Worm (Caenorhabditis elegans) whole organism, young adult: ENCODE data around the gene srd-8.

Source experiments
- B0336.3 ChIP-seq: fragments of 200-800 bp; sonication (Bioruptor generic); IDR thresholded peaks from 2 replicates; pipeline ENCODE4 v1.3.6; 2022; ENCODE audit warnings: missing genetic modification characterization, missing compliant biosample characterization
- F22D6.2 ChIP-seq: sonication (generic microtip); optimal IDR thresholded peaks from 2 replicates; lab custom pipeline; 2016; ENCODE audit warnings: mild to moderate bottlenecking, missing genetic modification characterization, missing compliant biosample characterization
- F49E8.2 ChIP-seq: sonication (generic microtip); optimal IDR thresholded peaks from 3 replicates; lab custom pipeline; 2017; ENCODE audit warnings: missing genetic modification characterization, mild to moderate bottlenecking, missing compliant biosample characterization, antibody characterized with exemption, moderate library complexity; ENCODE audit not compliant: insufficient read depth
- F57A8.1 ChIP-seq: fragments of 200-800 bp; sonication (Bioruptor generic); optimal IDR thresholded peaks from 2 replicates; lab custom pipeline; 2018; ENCODE audit warnings: mild to moderate bottlenecking, missing genetic modification characterization, moderate library complexity, missing compliant biosample characterization
- F57C9.4 ChIP-seq: sonication (generic microtip); optimal IDR thresholded peaks from 2 replicates; lab custom pipeline; 2017; ENCODE audit warnings: mild to moderate bottlenecking, missing genetic modification characterization, missing compliant biosample characterization
- Y53G8AR.9 ChIP-seq: fragments of 200-800 bp; sonication (Bioruptor generic); conservative IDR thresholded peaks from 2 replicates; pipeline ENCODE4 v1.3.6; 2022; ENCODE audit warnings: missing genetic modification reagents, missing genetic modification characterization, missing compliant biosample characterization
- Y79H2A.3 ChIP-seq: fragments of 200-800 bp; sonication (Bioruptor generic); conservative IDR thresholded peaks from 2 replicates; pipeline ENCODE4 v1.3.6; 2022; ENCODE audit warnings: missing genetic modification reagents, missing genetic modification characterization, missing compliant biosample characterization
- ZK185.1 ChIP-seq: sonication (generic microtip); optimal IDR thresholded peaks from 2 replicates; lab custom pipeline; 2016; ENCODE audit warnings: mild to moderate bottlenecking, missing genetic modification characterization, missing compliant biosample characterization; ENCODE audit not compliant: poor library complexity, severe bottlenecking
- aptf-3 ChIP-seq: fragments of 200-800 bp; sonication (Bioruptor generic); IDR thresholded peaks from 2 replicates; pipeline ENCODE4 v1.3.6; 2022; ENCODE audit warnings: missing genetic modification characterization, missing compliant biosample characterization
- attf-6 ChIP-seq: fragments of 200-800 bp; sonication (Bioruptor generic); IDR thresholded peaks from 2 replicates; pipeline ENCODE4 v1.3.6; 2022; ENCODE audit warnings: missing genetic modification reagents, missing genetic modification characterization, missing compliant biosample characterization
- ceh-27 ChIP-seq: fragments of 200-800 bp; sonication (Bioruptor generic); optimal IDR thresholded peaks from 2 replicates; lab custom pipeline; 2018; ENCODE audit warnings: mild to moderate bottlenecking, missing genetic modification characterization, moderate library complexity, missing compliant biosample characterization
- ceh-79 ChIP-seq: sonication (generic microtip); optimal IDR thresholded peaks from 2 replicates; lab custom pipeline; 2017; ENCODE audit warnings: mild to moderate bottlenecking, missing genetic modification characterization, missing compliant biosample characterization
- hrde-1 ChIP-seq: sonication (generic microtip); optimal IDR thresholded peaks from 2 replicates; lab custom pipeline; 2016; ENCODE audit warnings: missing genetic modification characterization, mild to moderate bottlenecking, missing compliant biosample characterization, moderate library complexity, missing genotype, missing genetic modification reagents, borderline replicate concordance
- let-526 ChIP-seq: fragments of 200-800 bp; sonication (Bioruptor generic); IDR thresholded peaks from 2 replicates; pipeline ENCODE4 v1.3.6; 2022; ENCODE audit warnings: missing genetic modification reagents, missing genetic modification characterization, missing compliant biosample characterization
- lin-40 ChIP-seq: sonication (generic microtip); optimal IDR thresholded peaks from 2 replicates; lab custom pipeline; 2016; ENCODE audit warnings: missing genetic modification characterization, mild to moderate bottlenecking, missing compliant biosample characterization, missing genotype, missing genetic modification reagents
- lin-54 ChIP-seq: fragments of 200-800 bp; sonication (Bioruptor generic); optimal IDR thresholded peaks from 2 replicates; lab custom pipeline; 2018; ENCODE audit warnings: mild to moderate bottlenecking, missing genetic modification characterization, missing compliant biosample characterization
- lir-1 ChIP-seq: fragments of 200-800 bp; sonication (Bioruptor generic); conservative IDR thresholded peaks from 2 replicates; pipeline ENCODE4 v1.3.6; 2022; ENCODE audit warnings: missing genetic modification reagents, missing genetic modification characterization, missing compliant biosample characterization
- madf-3 ChIP-seq: fragments of 200-800 bp; sonication (Bioruptor generic); IDR thresholded peaks from 2 replicates; pipeline ENCODE4 v1.3.6; 2022; ENCODE audit warnings: missing genetic modification reagents, missing genetic modification characterization, missing compliant biosample characterization
- mcd-1 ChIP-seq: fragments of 200-800 bp; sonication (Bioruptor generic); IDR thresholded peaks from 2 replicates; pipeline ENCODE4 v1.3.6; 2022; ENCODE audit warnings: missing genetic modification reagents, missing genetic modification characterization, missing compliant biosample characterization
- mes-4 ChIP-seq: sonication (generic microtip); optimal IDR thresholded peaks from 2 replicates; lab custom pipeline; 2016; ENCODE audit warnings: missing genotype, missing genetic modification characterization, missing compliant biosample characterization
- mxl-1 ChIP-seq: sonication (generic microtip); optimal IDR thresholded peaks from 2 replicates; lab custom pipeline; 2016; ENCODE audit warnings: missing genetic modification characterization, missing compliant biosample characterization
- nhr-120 ChIP-seq: fragments of 200-800 bp; sonication (Bioruptor generic); IDR thresholded peaks from 2 replicates; pipeline ENCODE4 v1.3.6; 2022; ENCODE audit warnings: missing genetic modification characterization, missing compliant biosample characterization
- nhr-27 ChIP-seq: fragments of 200-800 bp; sonication (Bioruptor generic); optimal IDR thresholded peaks from 2 replicates; lab custom pipeline; 2018; ENCODE audit warnings: mild to moderate bottlenecking, missing genetic modification characterization, moderate library complexity, missing compliant biosample characterization
- rec-8 ChIP-seq, 2 experiments: sonication (generic microtip); optimal IDR thresholded peaks; 2 replicates each; lab custom pipeline; 2016; ENCODE audit warnings: mild to moderate bottlenecking in 2 of 2, missing genetic modification characterization in 2 of 2, missing genetic modification reagents in 2 of 2, missing genotype in 2 of 2, missing biosample characterization in 1 of 2, missing compliant biosample characterization in 1 of 2, moderate library complexity in 1 of 2
- snpc-4 ChIP-seq, 5 experiments: fragments of 150-350 bp in 1 of 5; sonication (generic microtip) in 4 of 5; optimal IDR thresholded peaks; 2 replicates each; lab custom pipeline; 2014 to 2018; ENCODE audit warnings: missing genetic modification characterization in 5 of 5, missing biosample characterization in 3 of 5, antibody characterized with exemption in 2 of 5, mild to moderate bottlenecking in 2 of 5, missing compliant biosample characterization in 2 of 5, missing genotype in 2 of 5, moderate library complexity in 2 of 5, missing genetic modification reagents in 1 of 5
- unc-130 ChIP-seq: sonication (generic microtip); optimal IDR thresholded peaks from 2 replicates; lab custom pipeline; 2016; ENCODE audit warnings: missing genetic modification reagents, missing genetic modification characterization, missing compliant biosample characterization
- unc-62 ChIP-seq: fragments of 150-350 bp; optimal IDR thresholded peaks from 2 replicates; lab custom pipeline; 2014; ENCODE audit warnings: missing biosample characterization, missing genetic modification reagents, missing genetic modification characterization
- ztf-28 ChIP-seq: fragments of 200-800 bp; sonication (Bioruptor generic); IDR thresholded peaks from 2 replicates; pipeline ENCODE4 v1.3.6; 2022; ENCODE audit warnings: missing genetic modification reagents, missing genetic modification characterization, missing compliant biosample characterization

srd-8 gene

DNA sequence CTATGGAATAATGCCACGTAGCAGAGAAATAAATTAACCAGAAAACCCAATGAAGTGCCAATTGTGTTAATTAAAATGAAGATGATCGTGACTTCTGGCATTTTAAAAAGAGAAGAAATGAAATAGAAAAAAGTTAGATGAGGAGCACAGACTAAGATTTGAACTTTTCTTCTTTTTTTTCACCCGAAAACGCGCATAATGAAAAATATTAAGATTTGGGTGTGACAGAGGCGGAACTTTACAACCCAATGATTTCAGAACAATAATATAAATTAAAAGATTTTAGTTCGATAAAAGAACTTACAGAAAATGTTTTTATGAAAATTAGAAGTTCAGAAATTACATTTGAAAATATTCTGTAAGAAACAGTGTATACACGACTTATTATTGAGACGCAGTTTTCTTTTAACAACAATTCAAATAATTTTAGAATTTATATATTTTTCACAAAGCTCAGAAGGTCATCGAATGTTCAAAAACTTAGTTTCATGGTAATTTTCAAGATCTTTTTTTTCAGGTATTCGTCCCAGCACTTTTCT, at the start of gene srd-8, which contains the start of gene B0547.2:
TSS of gene srd-8 (minus strand) at position 101 of the 539 bp plus-strand sequence.
TSS of gene B0547.2 (plus strand) at position 489 of the 539 bp plus-strand sequence.
- TF ChIP-seq unc-62 (GFP tag; lab: Kevin White, UChicago) (no peak), mcd-1 (GFP tag; lab: Robert Waterston, UW) (no peak), ztf-28 (GFP tag; lab: Robert Waterston, UW) (no peak), hrde-1 (tag; lab: Kevin White, UChicago) (no peak), B0336.3 (GFP tag; lab: Robert Waterston, UW) (no peak)

DNA sequence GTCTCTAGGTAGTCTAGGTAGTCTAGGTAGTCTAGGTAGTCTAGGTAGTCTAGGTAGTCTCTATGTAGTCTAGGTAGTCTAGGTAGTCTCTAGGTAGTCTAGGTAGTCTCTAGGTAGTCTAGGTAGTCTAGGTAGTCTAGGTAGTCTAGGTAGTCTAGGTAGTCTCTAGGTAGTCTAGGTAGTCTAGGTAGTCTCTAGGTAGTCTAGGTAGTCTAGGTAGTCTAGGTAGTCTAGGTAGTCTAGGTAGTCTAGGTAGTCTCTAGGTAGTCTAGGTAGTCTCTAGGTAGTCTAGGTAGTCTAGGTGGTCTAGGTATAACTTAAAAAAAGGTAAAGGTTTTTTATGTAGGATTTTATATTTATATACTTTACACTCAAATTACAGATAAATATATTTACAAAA, 45.8 kb upstream of the srd-8 start:
- TF ChIP-seq madf-3 (GFP tag; lab: Robert Waterston, UW), result peak; percentile 80; the same call in 1 of the 2 replicates
- TF ChIP-seq attf-6, result 0 out of 2 replicates have a peak, but pooled peaks have one; percentile 14

DNA sequence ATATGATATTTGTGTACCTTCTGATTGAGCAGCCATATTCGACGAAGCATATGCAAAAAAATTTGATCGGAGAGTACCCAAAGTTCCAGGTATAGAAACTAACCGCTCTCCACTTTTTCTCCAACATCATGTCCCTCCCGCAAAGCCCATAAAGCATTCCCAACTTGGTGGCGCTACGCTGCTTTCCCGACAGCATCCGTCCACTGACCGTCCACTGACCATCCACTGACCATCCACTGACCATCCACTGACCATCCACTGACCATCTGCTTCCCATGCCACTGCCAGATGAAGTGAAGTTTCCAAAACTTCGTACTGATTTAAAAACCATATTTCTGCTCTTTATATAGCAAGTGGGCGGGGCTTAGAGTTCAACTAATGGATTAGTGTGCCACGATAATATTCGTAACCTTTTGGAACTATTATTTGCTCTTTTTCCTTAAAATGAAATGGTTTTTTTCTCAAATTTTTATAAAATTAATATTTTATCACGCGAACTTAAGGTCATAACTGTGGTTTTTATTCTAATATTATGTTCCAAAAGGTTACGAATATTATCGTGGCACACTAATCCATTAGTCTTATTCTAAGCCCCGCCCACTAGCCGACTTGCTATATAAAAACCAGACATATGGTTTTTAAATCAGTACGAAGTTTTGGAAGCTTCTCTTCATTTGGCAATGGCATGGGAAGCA, 45.1 kb upstream of the srd-8 start, which contains the start of gene C55C3.8:
TSS of gene C55C3.8 (plus strand) at position 645 of the 695 bp plus-strand sequence.
- TF ChIP-seq F49E8.2 (no peak), let-526 (no peak), unc-62 (GFP tag; lab: Kevin White, UChicago) (no peak), lir-1 (GFP tag; lab: Robert Waterston, UW) (no peak), lin-54 (GFP tag; lab: Kevin White, UChicago) (no peak), aptf-3 (GFP tag; lab: Robert Waterston, UW) (no peak), ceh-27 (no peak), snpc-4 (GFP tag; optimal IDR thresholded peaks at IDR 0.05; lab: Kevin White, UChicago) (no peak), snpc-4 (tag; optimal IDR thresholded peaks at IDR 0.05; lab: Kevin White, UChicago) (no peak), F22D6.2 (tag; lab: Kevin White, UChicago) (no peak), F57C9.4 (no peak), unc-130 (GFP tag; lab: Kevin White, UChicago) (no peak)

DNA sequence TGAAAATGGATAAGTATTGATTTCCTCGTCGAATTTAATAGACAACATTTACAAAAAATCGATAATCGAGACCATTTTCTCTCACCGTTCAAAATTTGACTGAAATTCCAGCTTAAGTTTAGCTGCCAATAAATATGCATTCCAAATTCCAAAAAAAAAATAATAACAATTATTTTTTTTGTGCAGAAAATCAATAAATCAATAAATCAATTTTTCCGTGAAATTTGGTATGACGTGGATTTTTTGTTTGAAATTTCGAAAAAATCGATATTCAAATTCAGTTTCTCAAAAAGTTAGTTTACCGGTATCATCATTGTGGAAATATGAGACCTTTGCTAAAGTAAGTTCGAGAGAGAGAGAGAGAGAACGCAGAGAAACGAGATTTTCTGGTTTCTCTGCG, 39.6 kb upstream of the srd-8 start, which contains the start of gene C55C3.3:
TSS of gene C55C3.3 (plus strand) at position 274 of the 400 bp plus-strand sequence.
- TF ChIP-seq snpc-4 (GFP tag; optimal IDR thresholded peaks at IDR 0.05; lab: Kevin White, UChicago), result no peak
- TF ChIP-seq snpc-4 (tag; optimal IDR thresholded peaks at IDR 0.05; lab: Kevin White, UChicago), result peak in 1 of 4 experiments; percentile 61
- no peak for TF ChIP-seq nhr-27 (tag; lab: Kevin White, UChicago)

DNA sequence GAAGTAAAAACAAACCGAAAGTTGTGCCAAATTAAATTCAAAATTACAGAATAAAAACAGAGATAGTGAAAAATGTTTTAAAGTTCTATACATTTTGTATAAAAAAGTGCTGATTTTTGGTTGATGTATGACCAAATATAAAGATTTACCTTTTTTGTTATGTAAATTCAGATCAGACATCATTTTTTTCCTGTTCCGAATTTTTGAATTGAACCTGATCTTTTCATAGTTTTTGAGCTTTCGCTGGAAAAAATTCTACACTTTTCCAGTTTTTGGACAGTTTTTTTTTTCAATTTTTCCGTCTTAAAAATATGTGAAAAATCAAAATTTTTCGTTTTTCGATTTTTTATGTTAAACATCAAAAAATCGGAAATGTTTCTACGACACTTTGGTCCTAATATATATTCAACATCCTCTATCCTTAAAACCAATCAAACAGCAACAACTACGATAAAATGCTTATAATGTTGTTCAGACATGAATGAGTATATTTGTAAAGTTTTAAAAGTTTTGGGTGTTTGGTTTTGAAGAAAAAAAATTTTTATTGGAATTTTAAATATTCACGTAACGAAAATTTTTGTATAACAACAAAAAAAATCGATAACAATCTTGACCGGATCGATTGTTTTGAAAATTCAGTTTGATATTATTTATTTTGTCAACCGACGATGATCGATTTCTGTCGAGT, 37.3 kb upstream of the srd-8 start, which contains the start of the genes C55C3.7 and C55C3.6:
TSS of gene C55C3.7 (minus strand) at position 101 of the 688 bp plus-strand sequence.
TSS of gene C55C3.6 (plus strand) at position 638 of the 688 bp plus-strand sequence.
- no peak for TF ChIP-seq Y53G8AR.9 (GFP tag; lab: Robert Waterston, UW)
- TF ChIP-seq nhr-27 (tag; lab: Kevin White, UChicago), result no peak
- TF ChIP-seq ceh-79 (tag; lab: Kevin White, UChicago), result no peak
- no peak for TF ChIP-seq Y79H2A.3 (GFP tag; lab: Robert Waterston, UW)
- no peak for TF ChIP-seq mes-4 (tag; lab: Kevin White, UChicago)
- no peak for TF ChIP-seq nhr-120 (GFP tag; lab: Robert Waterston, UW)
- no peak for TF ChIP-seq aptf-3 (GFP tag; lab: Robert Waterston, UW)
- TF ChIP-seq F57A8.1, result no peak
- TF ChIP-seq mxl-1 (tag; lab: Kevin White, UChicago), result no peak
- TF ChIP-seq ZK185.1 (tag; lab: Kevin White, UChicago), result no peak
- TF ChIP-seq lin-40 (tag; lab: Kevin White, UChicago), result no peak
- no peak for TF ChIP-seq rec-8 (tag; optimal IDR thresholded peaks at IDR 0.05; lab: Kevin White, UChicago)
- no peak for TF ChIP-seq ceh-27
